Worm (Caenorhabditis elegans): Measurements from ENCODE around the gene srd-67.

ce11 chrIII:2279457-2279856, 33.8 kb upstream of the srd-67 start, which contains the start of gene Y54F10BM.23:
- TF ChIP-seq W03F9.2 (tag; optimal IDR thresholded peaks at IDR 0.05) (no peak), him-1 (tag; optimal IDR thresholded peaks at IDR 0.05) (no peak), dao-5 (tag; optimal IDR thresholded peaks at IDR 0.05) (no peak)

All from whole organism, L4/young adult.